Worm (Caenorhabditis elegans) whole organism, L4/young adult: ENCODE data around the gene F18E9.1.

ENCODE experiments used
- W03F9.2 ChIP-seq: fragments of 150-350 bp; optimal IDR thresholded peaks from 2 replicates; lab custom pipeline; 2014; ENCODE audit warnings: missing biosample characterization, missing genetic modification characterization
- dao-5 ChIP-seq: sonication (generic microtip); optimal IDR thresholded peaks from 2 replicates; lab custom pipeline; 2016; ENCODE audit warnings: missing genotype, missing genetic modification characterization, moderate library complexity, missing compliant biosample characterization
- him-1 ChIP-seq: sonication (generic microtip); optimal IDR thresholded peaks from 2 replicates; lab custom pipeline; 2016; ENCODE audit warnings: missing genotype, missing genetic modification reagents, missing genetic modification characterization, missing compliant biosample characterization

DNA sequence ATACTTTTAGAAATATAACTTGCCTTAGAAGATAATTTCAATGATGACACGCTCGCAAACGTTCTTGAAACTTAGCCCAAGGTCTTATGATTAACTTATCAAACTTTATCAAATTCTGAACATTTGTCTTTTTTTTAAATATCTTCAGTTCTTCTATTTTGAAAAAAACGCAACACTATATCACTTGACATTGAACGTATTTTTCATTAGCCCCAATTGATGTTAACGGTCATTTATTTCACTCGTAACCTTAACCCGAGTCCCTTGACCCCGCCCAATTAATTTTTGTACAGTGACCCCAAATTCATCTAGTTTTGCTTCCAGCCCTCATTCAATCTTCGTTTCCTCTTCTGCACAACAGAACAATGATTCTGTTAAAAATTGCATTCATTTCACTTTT, 15.5 kb upstream of the F18E9.1 start, which contains the start of gene F18E9.3:
- TF ChIP-seq W03F9.2 (no peak), dao-5 (tag; lab: Kevin White, UChicago) (no peak), him-1 (no peak)
